Worm (Caenorhabditis elegans): Measurements from ENCODE around the gene F44E5.4.

- TF ChIP-seq lin-35 (GFP tag; optimal IDR thresholded peaks at IDR 0.05) (no peak), F37B4.10 (GFP tag; IDR thresholded peaks at IDR 0.05) (no peak), bed-2 (GFP tag; IDR thresholded peaks at IDR 0.05) (no peak), unc-62 (GFP tag; optimal IDR thresholded peaks at IDR 0.05) (no peak), B0019.2 (GFP tag; conservative IDR thresholded peaks at IDR 0.05) (no peak), Y53G8AR.9 (GFP tag; conservative IDR thresholded peaks at IDR 0.05) (no peak), F49E8.2 (tag; optimal IDR thresholded peaks at IDR 0.05; ENCODE audit: insufficient read depth) (no peak), snpc-4 (GFP tag; optimal IDR thresholded peaks at IDR 0.05) (no peak), snpc-4 (tag; optimal IDR thresholded peaks at IDR 0.05) (no peak), nfya-1 (tag; optimal IDR thresholded peaks at IDR 0.05; ENCODE audit: borderline replicate concordance, insufficient read depth) (no peak), sea-2 (GFP tag; IDR thresholded peaks at IDR 0.05) (no peak), dpl-1 (GFP tag; optimal IDR thresholded peaks at IDR 0.05) (no peak), ztf-26 (tag; optimal IDR thresholded peaks at IDR 0.05) (no peak)
These were observed 45.5 kb downstream of the F44E5.4 start, which contains the start of gene F13D12.10 for ce11 chrII:11713569-11713968.

Data from whole organism, young adult.